Worm (Caenorhabditis elegans) whole organism, late embryonic: Measurements from ENCODE around the gene ran-1.

Source experiments
- C08G9.2 ChIP-seq: sonication (generic microtip); optimal IDR thresholded peaks from 2 replicates; lab custom pipeline; 2016; ENCODE audit warnings: mild to moderate bottlenecking, missing genetic modification characterization, moderate library complexity, missing compliant biosample characterization
- C38D4.7 ChIP-seq: fragments of 200-800 bp; sonication (Bioruptor generic); optimal IDR thresholded peaks from 2 replicates; lab custom pipeline; 2018; ENCODE audit warnings: mild to moderate bottlenecking, missing genetic modification characterization, moderate library complexity, missing compliant biosample characterization
- F13H6.1 ChIP-seq: sonication (generic microtip); optimal IDR thresholded peaks from 2 replicates; lab custom pipeline; 2016; ENCODE audit warnings: missing genetic modification characterization, missing compliant biosample characterization
- T23F11.4 ChIP-seq: fragments of 200-800 bp; sonication (Bioruptor generic); optimal IDR thresholded peaks from 2 replicates; lab custom pipeline; 2018; ENCODE audit warnings: mild to moderate bottlenecking, missing genetic modification characterization, missing compliant biosample characterization
- Y22D7AL.16 ChIP-seq: sonication (generic microtip); optimal IDR thresholded peaks from 2 replicates; lab custom pipeline; 2016; ENCODE audit warnings: missing genetic modification characterization, missing compliant biosample characterization
- ahr-1 ChIP-seq: sonication (generic microtip); optimal IDR thresholded peaks from 2 replicates; lab custom pipeline; 2016; ENCODE audit warnings: missing genetic modification characterization, missing compliant biosample characterization
- ceh-18 ChIP-seq: sonication (generic microtip); optimal IDR thresholded peaks from 2 replicates; lab custom pipeline; 2016; ENCODE audit warnings: missing genetic modification characterization, missing compliant biosample characterization
- ceh-19 ChIP-seq: fragments of 200-800 bp; sonication (Bioruptor generic); optimal IDR thresholded peaks from 2 replicates; lab custom pipeline; 2018; ENCODE audit warnings: mild to moderate bottlenecking, missing genetic modification characterization, missing compliant biosample characterization
- ceh-2 ChIP-seq: sonication (generic microtip); optimal IDR thresholded peaks from 2 replicates; lab custom pipeline; 2016; ENCODE audit warnings: missing genotype, missing genetic modification characterization, missing compliant biosample characterization
- ceh-22 ChIP-seq: sonication (generic microtip); optimal IDR thresholded peaks from 2 replicates; lab custom pipeline; 2017; ENCODE audit warnings: missing biosample characterization, missing genetic modification characterization
- ceh-24 ChIP-seq: sonication (generic microtip); optimal IDR thresholded peaks from 2 replicates; lab custom pipeline; 2016; ENCODE audit warnings: mild to moderate bottlenecking, missing genetic modification characterization, missing compliant biosample characterization
- ceh-30 ChIP-seq: fragments of 150-350 bp; optimal IDR thresholded peaks from 2 replicates; lab custom pipeline; 2014; ENCODE audit warnings: missing biosample characterization, missing genetic modification characterization
- ceh-31 ChIP-seq: sonication (generic microtip); optimal IDR thresholded peaks from 2 replicates; lab custom pipeline; 2016; ENCODE audit warnings: missing genetic modification characterization, missing compliant biosample characterization
- ceh-34 ChIP-seq: sonication (generic microtip); optimal IDR thresholded peaks from 2 replicates; lab custom pipeline; 2016; ENCODE audit warnings: mild to moderate bottlenecking, missing genetic modification characterization, missing compliant biosample characterization
- ceh-45 ChIP-seq: fragments of 200-800 bp; sonication (Bioruptor generic); IDR thresholded peaks from 2 replicates; pipeline ENCODE4 v1.3.6; 2022; ENCODE audit warnings: missing genetic modification reagents, missing genetic modification characterization, missing compliant biosample characterization
- ceh-48 ChIP-seq: sonication (generic microtip); optimal IDR thresholded peaks from 2 replicates; lab custom pipeline; 2016; ENCODE audit warnings: missing genetic modification characterization, inconsistent platforms, missing compliant biosample characterization
- dmd-4 ChIP-seq: sonication (generic microtip); optimal IDR thresholded peaks from 2 replicates; lab custom pipeline; 2016; ENCODE audit warnings: borderline replicate concordance, missing genetic modification characterization, missing compliant biosample characterization
- elt-4 ChIP-seq: sonication (generic microtip); optimal IDR thresholded peaks from 2 replicates; lab custom pipeline; 2016; ENCODE audit warnings: missing genetic modification characterization, missing compliant biosample characterization
- ets-4 ChIP-seq: sonication (generic microtip); optimal IDR thresholded peaks from 2 replicates; lab custom pipeline; 2016; ENCODE audit warnings: missing genetic modification characterization, missing compliant biosample characterization
- fkh-10 ChIP-seq: fragments of 150-350 bp; optimal IDR thresholded peaks from 2 replicates; lab custom pipeline; 2014; ENCODE audit warnings: missing biosample characterization, missing genetic modification reagents, missing genetic modification characterization
- hlh-15 ChIP-seq: sonication (generic microtip); optimal IDR thresholded peaks from 2 replicates; lab custom pipeline; 2016; ENCODE audit warnings: missing genetic modification characterization, missing compliant biosample characterization
- hlh-30 ChIP-seq: sonication (generic microtip); optimal IDR thresholded peaks from 2 replicates; lab custom pipeline; 2017; ENCODE audit warnings: antibody characterized with exemption, missing genetic modification characterization, missing compliant biosample characterization; ENCODE audit not compliant: insufficient read depth
- hlh-8 ChIP-seq: sonication (generic microtip); optimal IDR thresholded peaks from 2 replicates; lab custom pipeline; 2016; ENCODE audit warnings: missing genotype, missing genetic modification characterization, missing compliant biosample characterization
- lim-6 ChIP-seq: sonication (generic microtip); optimal IDR thresholded peaks from 2 replicates; lab custom pipeline; 2016; ENCODE audit warnings: missing genetic modification characterization, missing compliant biosample characterization
- lin-11 ChIP-seq: fragments of 200-800 bp; sonication (Bioruptor generic); optimal IDR thresholded peaks from 2 replicates; lab custom pipeline; 2018; ENCODE audit warnings: mild to moderate bottlenecking, missing genetic modification characterization, missing compliant biosample characterization
- mec-3 ChIP-seq: sonication (generic microtip); optimal IDR thresholded peaks from 2 replicates; lab custom pipeline; 2016; ENCODE audit warnings: borderline replicate concordance, missing genetic modification characterization, missing compliant biosample characterization
- nfya-1 ChIP-seq: sonication (generic microtip); optimal IDR thresholded peaks from 2 replicates; lab custom pipeline; 2017; ENCODE audit warnings: missing genetic modification characterization, mild to moderate bottlenecking, missing compliant biosample characterization, antibody characterized with exemption, moderate library complexity
- nhr-11 ChIP-seq: fragments of 150-350 bp; optimal IDR thresholded peaks from 2 replicates; lab custom pipeline; 2014; ENCODE audit warnings: missing biosample characterization, missing genetic modification characterization
- npax-4 ChIP-seq: sonication (generic microtip); optimal IDR thresholded peaks from 2 replicates; lab custom pipeline; 2016; ENCODE audit warnings: missing genetic modification characterization, missing compliant biosample characterization
- odd-2 ChIP-seq: sonication (generic microtip); optimal IDR thresholded peaks from 2 replicates; lab custom pipeline; 2017; ENCODE audit warnings: antibody characterized with exemption, mild to moderate bottlenecking, missing genetic modification characterization, missing compliant biosample characterization
- pag-3 ChIP-seq: sonication (generic microtip); optimal IDR thresholded peaks from 2 replicates; lab custom pipeline; 2016; ENCODE audit warnings: missing compliant biosample characterization, missing genetic modification characterization, borderline replicate concordance
- pat-9 ChIP-seq: fragments of 200-800 bp; sonication (Bioruptor generic); optimal IDR thresholded peaks from 2 replicates; lab custom pipeline; 2018; ENCODE audit warnings: mild to moderate bottlenecking, missing genetic modification characterization, moderate library complexity, missing compliant biosample characterization
- pax-1 ChIP-seq: fragments of 150-350 bp; optimal IDR thresholded peaks from 2 replicates; lab custom pipeline; 2014; ENCODE audit warnings: missing biosample characterization, missing genetic modification characterization
- pha-2 ChIP-seq: sonication (generic microtip); optimal IDR thresholded peaks from 2 replicates; lab custom pipeline; 2017; ENCODE audit warnings: mild to moderate bottlenecking, missing genetic modification characterization, missing compliant biosample characterization
- pha-4 ChIP-seq: fragments of 150-350 bp; optimal IDR thresholded peaks from 2 replicates; lab custom pipeline; 2018; ENCODE audit warnings: missing biosample characterization, missing genetic modification reagents, missing genetic modification characterization
- pqm-1 ChIP-seq: sonication (generic microtip); optimal IDR thresholded peaks from 2 replicates; lab custom pipeline; 2016; ENCODE audit warnings: missing genetic modification characterization, missing compliant biosample characterization
- pros-1 ChIP-seq: fragments of 150-350 bp; optimal IDR thresholded peaks from 2 replicates; lab custom pipeline; 2014; ENCODE audit warnings: missing biosample characterization, missing genetic modification reagents, missing genetic modification characterization
- ref-2 ChIP-seq: sonication (generic microtip); optimal IDR thresholded peaks from 2 replicates; lab custom pipeline; 2016; ENCODE audit warnings: missing genetic modification characterization, missing compliant biosample characterization
- rnt-1 ChIP-seq: sonication (generic microtip); optimal IDR thresholded peaks from 2 replicates; lab custom pipeline; 2016; ENCODE audit warnings: missing genetic modification characterization, missing compliant biosample characterization
- sox-2 ChIP-seq: fragments of 200-800 bp; sonication (Bioruptor generic); IDR thresholded peaks from 2 replicates; pipeline ENCODE4 v1.3.6; 2022; ENCODE audit warnings: missing genetic modification reagents, missing genetic modification characterization, missing compliant biosample characterization
- sox-4 ChIP-seq: sonication (generic microtip); optimal IDR thresholded peaks from 2 replicates; lab custom pipeline; 2017; ENCODE audit warnings: mild to moderate bottlenecking, missing genetic modification characterization, inconsistent platforms, missing compliant biosample characterization
- tbx-2 ChIP-seq: sonication (generic microtip); optimal IDR thresholded peaks from 2 replicates; lab custom pipeline; 2016; ENCODE audit warnings: missing genetic modification characterization, missing compliant biosample characterization
- tbx-7 ChIP-seq: sonication (generic microtip); optimal IDR thresholded peaks from 2 replicates; lab custom pipeline; 2016; ENCODE audit warnings: missing genotype, missing genetic modification characterization, missing compliant biosample characterization
- ttx-3 ChIP-seq: sonication (generic microtip); optimal IDR thresholded peaks from 2 replicates; lab custom pipeline; 2016; ENCODE audit warnings: missing genetic modification reagents, missing genetic modification characterization, missing compliant biosample characterization
- unc-3 ChIP-seq, 2 experiments: fragments of 200-800 bp in 1 of 2; sonication (Bioruptor generic) in 1 of 2; sonication (generic microtip) in 1 of 2; conservative IDR thresholded peaks in 1 of 2; optimal IDR thresholded peaks in 1 of 2; 2 replicates each; pipeline versions ENCODE4 v1.3.6 to Lab custom; 2016 to 2022; ENCODE audit warnings: missing compliant biosample characterization in 2 of 2, missing genetic modification characterization in 2 of 2, missing genetic modification reagents in 1 of 2
- unc-42 ChIP-seq: sonication (generic microtip); optimal IDR thresholded peaks from 2 replicates; lab custom pipeline; 2016; ENCODE audit warnings: missing genotype, missing genetic modification characterization, missing compliant biosample characterization
- unc-55 ChIP-seq: sonication (generic microtip); optimal IDR thresholded peaks from 2 replicates; lab custom pipeline; 2017; ENCODE audit warnings: missing biosample characterization, missing genetic modification reagents, missing genetic modification characterization
- zip-5 ChIP-seq: sonication (generic microtip); optimal IDR thresholded peaks from 2 replicates; lab custom pipeline; 2016; ENCODE audit warnings: missing genetic modification characterization, missing compliant biosample characterization
- ztf-16 ChIP-seq: sonication (generic microtip); optimal IDR thresholded peaks from 2 replicates; lab custom pipeline; 2017; ENCODE audit warnings: missing genetic modification characterization, missing compliant biosample characterization

The ran-1 gene

ce11 chrIII:10742382-10742860, 5.1 kb downstream of the ran-1 start, which contains the start of the genes tbb-1 and rib-2 (continued):
- TF ChIP-seq pros-1 = no peak
- no peak for TF ChIP-seq ceh-19 (GFP tag; lab: Kevin White, UChicago)
- no peak for TF ChIP-seq zip-5
- TF ChIP-seq lim-6 = no peak
- TF ChIP-seq hlh-8 = no peak
- peak; percentile 21 for TF ChIP-seq ceh-31 (tag; lab: Kevin White, UChicago)
- no peak for TF ChIP-seq ceh-22 (tag; lab: Kevin White, UChicago)
- no peak for TF ChIP-seq ceh-18 (tag; lab: Kevin White, UChicago)
- TF ChIP-seq pat-9 = no peak
- no peak for TF ChIP-seq F13H6.1 (tag; lab: Kevin White, UChicago)
- no peak for TF ChIP-seq pha-2
- no peak for TF ChIP-seq dmd-4 (tag; lab: Kevin White, UChicago)
- no peak for TF ChIP-seq ceh-45
- no peak for TF ChIP-seq fkh-10
- no peak for TF ChIP-seq ref-2
- TF ChIP-seq pha-4 (tag; lab: Kevin White, UChicago) = no peak
- TF ChIP-seq pqm-1 (tag; lab: Kevin White, UChicago) = no peak
- TF ChIP-seq ceh-34 = peak; percentile 24
- no peak for TF ChIP-seq ceh-24
- peak; percentile 21 for TF ChIP-seq tbx-2
- TF ChIP-seq T23F11.4 = no peak
- no peak for TF ChIP-seq nhr-11 (tag; lab: Kevin White, UChicago)
- TF ChIP-seq unc-3 (GFP tag; conservative IDR thresholded peaks at IDR 0.05; lab: Robert Waterston, UW) = no peak
- TF ChIP-seq unc-3 (tag; optimal IDR thresholded peaks at IDR 0.05; lab: Kevin White, UChicago) = no peak
- no peak for TF ChIP-seq unc-55

- no peak for TF ChIP-seq ceh-34
Observed at ce11 chrIII:10740518-10740917, 7.0 kb downstream of the ran-1 start, which contains the start of gene K01G5.8. Gene K01G5.8 (minus strand): TSS chrIII:10740772.

- TF ChIP-seq dmd-4 (tag; lab: Kevin White, UChicago) (no peak), lim-6 (no peak), mec-3 (tag; lab: Kevin White, UChicago) (no peak), pha-4 (tag; lab: Kevin White, UChicago) (no peak), pha-2 (no peak), lin-11 (tag; lab: Kevin White, UChicago) (no peak), ceh-30 (tag; lab: Kevin White, UChicago) (no peak), ceh-2 (no peak), ceh-34 (peak; percentile 78), elt-4 (tag; lab: Kevin White, UChicago) (no peak), ets-4 (tag; lab: Kevin White, UChicago) (no peak), T23F11.4 (no peak), pqm-1 (tag; lab: Kevin White, UChicago) (no peak), pag-3 (tag; lab: Kevin White, UChicago) (no peak), unc-42 (tag; lab: Kevin White, UChicago) (peak; percentile 30), ttx-3 (tag; lab: Kevin White, UChicago) (no peak), rnt-1 (tag; lab: Kevin White, UChicago) (no peak), sox-2 (GFP tag; lab: Robert Waterston, UW) (no peak), tbx-7 (tag; lab: Kevin White, UChicago) (no peak), Y22D7AL.16 (no peak), hlh-15 (tag; lab: Kevin White, UChicago) (no peak), odd-2 (no peak), npax-4 (tag; lab: Kevin White, UChicago) (no peak), ceh-48 (tag; lab: Kevin White, UChicago) (peak; percentile 68), pax-1 (tag; lab: Kevin White, UChicago) (no peak), ahr-1 (tag; lab: Kevin White, UChicago) (no peak), C08G9.2 (tag; lab: Kevin White, UChicago) (no peak), hlh-30 (tag; lab: Kevin White, UChicago) (no peak), pros-1 (no peak), ztf-16 (no peak), nfya-1 (tag; lab: Kevin White, UChicago) (peak; percentile 9), ceh-31 (tag; lab: Kevin White, UChicago) (peak; percentile 37), sox-4 (tag; lab: Kevin White, UChicago) (no peak), C38D4.7 (GFP tag; lab: Kevin White, UChicago) (no peak), nhr-11 (tag; lab: Kevin White, UChicago) (no peak), fkh-10 (no peak)
Observed at ce11 chrIII:10739902-10740301, 7.6 kb downstream of the ran-1 start.
